Worm (Caenorhabditis elegans) whole organism, L4 larva: ENCODE data around the gene srbc-16.
A peak's percentile ranks its signal among the peaks of the same experiment; 100 is the strongest.

Source experiments
- D1046.2 ChIP-seq: fragments of 200-800 bp; sonication (Bioruptor generic); IDR thresholded peaks from 2 replicates; pipeline ENCODE4 v1.3.6; 2022; ENCODE audit warnings: missing genetic modification characterization, missing compliant biosample characterization
- F10B5.3 ChIP-seq: sonication (generic microtip); optimal IDR thresholded peaks from 2 replicates; lab custom pipeline; 2016; ENCODE audit warnings: mild to moderate bottlenecking, missing genetic modification characterization, missing compliant biosample characterization
- F37D6.2 ChIP-seq: sonication (generic microtip); optimal IDR thresholded peaks from 2 replicates; lab custom pipeline; 2016; ENCODE audit warnings: mild to moderate bottlenecking, missing genetic modification characterization, missing compliant biosample characterization
- F49E8.2 ChIP-seq: sonication (generic microtip); optimal IDR thresholded peaks from 2 replicates; lab custom pipeline; 2016; ENCODE audit warnings: missing compliant biosample characterization, mild to moderate bottlenecking, missing genetic modification characterization, borderline replicate concordance
- T26A8.4 ChIP-seq: fragments of 200-800 bp; sonication (Bioruptor generic); IDR thresholded peaks from 2 replicates; pipeline ENCODE4 v1.3.6; 2022; ENCODE audit warnings: missing genetic modification characterization, missing compliant biosample characterization
- Y75B8A.6 ChIP-seq: fragments of 200-800 bp; sonication (Bioruptor generic); IDR thresholded peaks from 2 replicates; pipeline ENCODE4 v1.3.6; 2022; ENCODE audit warnings: missing genetic modification reagents, missing genetic modification characterization, missing compliant biosample characterization
- ama-1 ChIP-seq: fragments of 150-350 bp; optimal IDR thresholded peaks from 2 replicates; lab custom pipeline; 2014; ENCODE audit warnings: inconsistent platforms, mixed read lengths
- arid-1 ChIP-seq: fragments of 200-800 bp; sonication (Bioruptor generic); conservative IDR thresholded peaks from 2 replicates; pipeline ENCODE4 v1.3.6; 2022; ENCODE audit warnings: missing genetic modification reagents, missing genetic modification characterization, missing compliant biosample characterization
- ceh-20 ChIP-seq: fragments of 200-800 bp; sonication (Bioruptor generic); IDR thresholded peaks from 2 replicates; pipeline ENCODE4 v1.3.6; 2022; ENCODE audit warnings: missing genetic modification reagents, missing genetic modification characterization, missing compliant biosample characterization
- ceh-32 ChIP-seq: sonication (generic microtip); optimal IDR thresholded peaks from 2 replicates; lab custom pipeline; 2016; ENCODE audit warnings: mild to moderate bottlenecking, missing genetic modification characterization, missing compliant biosample characterization; ENCODE audit not compliant: poor library complexity
- ceh-44 ChIP-seq: fragments of 200-800 bp; sonication (Bioruptor generic); IDR thresholded peaks from 2 replicates; pipeline ENCODE4 v1.3.6; 2022; ENCODE audit warnings: missing genetic modification reagents, missing genetic modification characterization, missing compliant biosample characterization
- ceh-62 ChIP-seq: sonication (generic microtip); optimal IDR thresholded peaks from 2 replicates; lab custom pipeline; 2017; ENCODE audit warnings: missing biosample characterization, missing genetic modification characterization
- ces-1 ChIP-seq: fragments of 150-350 bp; sonication (generic microtip); optimal IDR thresholded peaks from 4 replicates; lab custom pipeline; 2014; ENCODE audit warnings: missing biosample characterization, missing genetic modification reagents, missing genetic modification characterization
- cey-2 ChIP-seq: sonication (generic microtip); optimal IDR thresholded peaks from 3 replicates; lab custom pipeline; 2017; ENCODE audit warnings: missing genetic modification characterization, mild to moderate bottlenecking, missing compliant biosample characterization, antibody characterized with exemption, borderline replicate concordance; ENCODE audit not compliant: insufficient read depth
- daf-12 ChIP-seq: fragments of 150-350 bp; optimal IDR thresholded peaks from 2 replicates; lab custom pipeline; 2014; ENCODE audit warnings: missing biosample characterization, missing genetic modification reagents, missing genetic modification characterization
- daf-19 ChIP-seq: fragments of 200-800 bp; sonication (Bioruptor generic); conservative IDR thresholded peaks from 2 replicates; pipeline ENCODE4 v1.3.6; 2022; ENCODE audit warnings: missing genetic modification characterization, missing compliant biosample characterization
- dmd-6 ChIP-seq: fragments of 200-800 bp; sonication (Bioruptor generic); IDR thresholded peaks from 2 replicates; pipeline ENCODE4 v1.3.6; 2022; ENCODE audit warnings: missing genetic modification reagents, missing genetic modification characterization, missing compliant biosample characterization
- dmd-9 ChIP-seq: fragments of 200-800 bp; sonication (Bioruptor generic); IDR thresholded peaks from 2 replicates; pipeline ENCODE4 v1.3.6; 2022; ENCODE audit warnings: missing genetic modification reagents, missing genetic modification characterization, missing compliant biosample characterization
- duxl-1 ChIP-seq: sonication (generic microtip); optimal IDR thresholded peaks from 2 replicates; lab custom pipeline; 2016; ENCODE audit warnings: mild to moderate bottlenecking, missing genetic modification characterization, moderate library complexity, missing compliant biosample characterization; ENCODE audit not compliant: poor library complexity
- fkh-10 ChIP-seq: fragments of 150-350 bp; optimal IDR thresholded peaks from 2 replicates; lab custom pipeline; 2014; ENCODE audit warnings: missing biosample characterization, missing genetic modification reagents, missing genetic modification characterization
- hif-1 ChIP-seq, 2 experiments: sonication (generic microtip); optimal IDR thresholded peaks; 2 replicates each; lab custom pipeline; 2016 to 2017; ENCODE audit warnings: missing compliant biosample characterization in 2 of 2, missing genetic modification characterization in 2 of 2, missing genetic modification reagents in 2 of 2, missing genotype in 2 of 2, mild to moderate bottlenecking in 1 of 2
- hlh-11 ChIP-seq: fragments of 200-800 bp; sonication (Bioruptor generic); optimal IDR thresholded peaks from 2 replicates; lab custom pipeline; 2018; ENCODE audit warnings: mild to moderate bottlenecking, missing genetic modification characterization, missing compliant biosample characterization
- hlh-30 ChIP-seq: sonication (generic microtip); optimal IDR thresholded peaks from 2 replicates; lab custom pipeline; 2017; ENCODE audit warnings: antibody characterized with exemption, mild to moderate bottlenecking, missing genetic modification characterization, missing compliant biosample characterization; ENCODE audit not compliant: insufficient read depth
- hmg-1.1 ChIP-seq: fragments of 200-800 bp; sonication (Bioruptor generic); IDR thresholded peaks from 2 replicates; pipeline ENCODE4 v1.3.6; 2022; ENCODE audit warnings: missing genetic modification reagents, missing genetic modification characterization, missing compliant biosample characterization
- lim-7 ChIP-seq: fragments of 200-800 bp; sonication (Bioruptor generic); IDR thresholded peaks from 2 replicates; pipeline ENCODE4 v1.3.6; 2022; ENCODE audit warnings: missing genetic modification characterization, missing compliant biosample characterization
- lin-38 ChIP-seq: fragments of 200-800 bp; sonication (Bioruptor generic); IDR thresholded peaks from 2 replicates; pipeline ENCODE4 v1.3.6; 2022; ENCODE audit warnings: missing genetic modification reagents, missing genetic modification characterization, missing compliant biosample characterization
- lin-39 ChIP-seq: fragments of 150-350 bp; optimal IDR thresholded peaks from 2 replicates; lab custom pipeline; 2014; ENCODE audit warnings: missing biosample characterization, missing genetic modification reagents, missing genetic modification characterization
- madf-5 ChIP-seq, 2 experiments: fragments of 200-800 bp; sonication (Bioruptor generic); IDR thresholded peaks; 2 replicates each; pipeline ENCODE4 v1.3.6; 2022; ENCODE audit warnings: missing compliant biosample characterization in 2 of 2, missing genetic modification characterization in 2 of 2
- madf-9 ChIP-seq: fragments of 200-800 bp; sonication (Bioruptor generic); conservative IDR thresholded peaks from 2 replicates; pipeline ENCODE4 v1.3.6; 2022; ENCODE audit warnings: missing genetic modification reagents, missing genetic modification characterization, missing compliant biosample characterization
- mxl-2 ChIP-seq: fragments of 200-800 bp; sonication (Bioruptor generic); conservative IDR thresholded peaks from 2 replicates; pipeline ENCODE4 v1.3.6; 2022; ENCODE audit warnings: missing genetic modification reagents, missing genetic modification characterization, missing compliant biosample characterization
- mxl-3 ChIP-seq: fragments of 200-800 bp; sonication (Bioruptor generic); optimal IDR thresholded peaks from 2 replicates; lab custom pipeline; 2018; ENCODE audit warnings: mild to moderate bottlenecking, missing genetic modification characterization, missing compliant biosample characterization
- nhr-237 ChIP-seq: sonication (generic microtip); optimal IDR thresholded peaks from 2 replicates; lab custom pipeline; 2017; ENCODE audit warnings: missing biosample characterization, missing genetic modification characterization
- nhr-28 ChIP-seq: fragments of 150-350 bp; optimal IDR thresholded peaks from 2 replicates; lab custom pipeline; 2014; ENCODE audit warnings: missing biosample characterization, missing genetic modification characterization
- nhr-41 ChIP-seq: fragments of 200-800 bp; sonication (Bioruptor generic); IDR thresholded peaks from 2 replicates; pipeline ENCODE4 v1.3.6; 2022; ENCODE audit warnings: missing genetic modification reagents, missing genetic modification characterization, missing compliant biosample characterization
- nhr-48 ChIP-seq: sonication (generic microtip); optimal IDR thresholded peaks from 2 replicates; lab custom pipeline; 2016; ENCODE audit warnings: mild to moderate bottlenecking, missing genetic modification characterization, missing compliant biosample characterization
- nhr-76 ChIP-seq: fragments of 150-350 bp; optimal IDR thresholded peaks from 2 replicates; lab custom pipeline; 2014; ENCODE audit warnings: missing biosample characterization, missing genetic modification characterization
- nhr-77 ChIP-seq: fragments of 150-350 bp; optimal IDR thresholded peaks from 2 replicates; lab custom pipeline; 2014; ENCODE audit warnings: missing biosample characterization, missing genetic modification characterization
- pha-4 ChIP-seq, 2 experiments: fragments of 150-350 bp in 1 of 2; fragments of 200-800 bp in 1 of 2; sonication (Bioruptor generic) in 1 of 2; IDR thresholded peaks in 1 of 2; optimal IDR thresholded peaks in 1 of 2; 2 replicates each; pipeline versions ENCODE4 v1.3.6 to Lab custom; 2014 to 2022; ENCODE audit warnings: missing genetic modification characterization in 2 of 2, missing genetic modification reagents in 2 of 2, missing biosample characterization in 1 of 2, missing compliant biosample characterization in 1 of 2
- php-3 ChIP-seq: fragments of 200-800 bp; sonication (Bioruptor generic); IDR thresholded peaks from 2 replicates; pipeline ENCODE4 v1.3.6; 2022; ENCODE audit warnings: missing genetic modification reagents, missing genetic modification characterization, missing compliant biosample characterization
- pqm-1 ChIP-seq: sonication (generic microtip); optimal IDR thresholded peaks from 2 replicates; lab custom pipeline; 2017; ENCODE audit warnings: missing biosample characterization, missing genetic modification characterization
- saeg-2 ChIP-seq: fragments of 200-800 bp; sonication (Bioruptor generic); IDR thresholded peaks from 2 replicates; pipeline ENCODE4 v1.3.6; 2022; ENCODE audit warnings: missing genetic modification reagents, missing genetic modification characterization, missing compliant biosample characterization
- sdz-12 ChIP-seq: fragments of 200-800 bp; sonication (Bioruptor generic); optimal IDR thresholded peaks from 2 replicates; lab custom pipeline; 2018; ENCODE audit warnings: mild to moderate bottlenecking, missing genetic modification characterization, missing compliant biosample characterization
- skn-1 ChIP-seq: fragments of 150-350 bp; optimal IDR thresholded peaks from 2 replicates; lab custom pipeline; 2014; ENCODE audit warnings: missing biosample characterization, missing genetic modification characterization
- spr-1 ChIP-seq: sonication (generic microtip); optimal IDR thresholded peaks from 2 replicates; lab custom pipeline; 2016; ENCODE audit warnings: mild to moderate bottlenecking, missing genetic modification characterization, missing compliant biosample characterization
- tag-97 ChIP-seq: fragments of 200-800 bp; sonication (Bioruptor generic); IDR thresholded peaks from 2 replicates; pipeline ENCODE4 v1.3.6; 2022; ENCODE audit warnings: missing genetic modification characterization, missing compliant biosample characterization
- unc-39 ChIP-seq: sonication (generic microtip); optimal IDR thresholded peaks from 2 replicates; lab custom pipeline; 2017; ENCODE audit warnings: missing biosample characterization, missing genetic modification characterization
- unc-62 ChIP-seq, 3 experiments: fragments of 150-350 bp in 1 of 3; sonication (generic microtip); optimal IDR thresholded peaks in 2 of 3; peaks in 1 of 3; 1 replicate in 1 of 3; 2 replicates in 2 of 3; lab custom pipeline; 2014 to 2017; ENCODE audit warnings: missing biosample characterization in 3 of 3, missing genetic modification characterization in 3 of 3, missing genetic modification reagents in 3 of 3, missing genotype in 1 of 3
- vab-7 ChIP-seq: fragments of 200-800 bp; sonication (Bioruptor generic); IDR thresholded peaks from 2 replicates; pipeline ENCODE4 v1.3.6; 2022; ENCODE audit warnings: missing genetic modification reagents, missing genetic modification characterization, missing compliant biosample characterization
- zfp-3 ChIP-seq: fragments of 200-800 bp; sonication (Bioruptor generic); conservative IDR thresholded peaks from 2 replicates; pipeline ENCODE4 v1.3.6; 2022; ENCODE audit warnings: missing genetic modification reagents, missing genetic modification characterization, missing compliant biosample characterization
- ztf-7 ChIP-seq: fragments of 150-350 bp; optimal IDR thresholded peaks from 2 replicates; lab custom pipeline; 2014; ENCODE audit warnings: missing biosample characterization, missing genetic modification characterization

The srbc-16 gene

DNA sequence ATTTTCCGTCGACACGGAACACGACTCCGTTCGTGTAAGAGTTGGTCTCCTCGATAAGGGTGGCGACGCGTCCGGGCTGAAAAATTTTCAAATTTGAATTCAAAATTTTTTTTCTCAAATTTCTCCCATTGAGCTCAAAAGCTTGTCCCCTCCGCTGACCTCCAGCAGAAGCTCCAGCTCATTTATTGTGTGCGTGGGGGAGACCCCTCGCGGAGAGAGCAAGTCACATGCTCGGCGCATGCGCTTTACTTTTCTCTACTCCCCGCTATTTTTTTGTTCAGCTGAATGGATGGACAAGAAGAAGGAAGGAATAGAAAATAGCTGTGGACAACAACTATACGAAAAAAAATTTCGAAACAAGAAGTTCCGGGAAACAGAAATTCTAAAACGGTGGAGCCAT lies 48.3 kb upstream of the srbc-16 start (continued):
- TF ChIP-seq unc-62 (GFP tag; optimal IDR thresholded peaks at IDR 0.05 in 1 of 2; lab: Kevin White, UChicago) (no peak), unc-62 (tag; optimal IDR thresholded peaks at IDR 0.05; lab: Kevin White, UChicago) (no peak), skn-1 (tag; lab: Kevin White, UChicago) (no peak), madf-9 (GFP tag; lab: Robert Waterston, UW) (no peak), nhr-77 (tag; lab: Kevin White, UChicago) (peak; percentile 1), pha-4 (GFP tag; IDR thresholded peaks at IDR 0.05; lab: Robert Waterston, UW) (no peak), pha-4 (tag; optimal IDR thresholded peaks at IDR 0.05; lab: Kevin White, UChicago) (no peak), nhr-237 (tag; lab: Kevin White, UChicago) (no peak), hlh-11 (tag; lab: Kevin White, UChicago) (peak; percentile 83), ceh-20 (GFP tag; lab: Robert Waterston, UW) (peak; percentile 31; the same call in 1 of the 2 replicates), T26A8.4 (GFP tag; lab: Robert Waterston, UW) (no peak), dmd-9 (GFP tag; lab: Robert Waterston, UW) (no peak), ces-1 (GFP tag; lab: Kevin White, UChicago) (peak; percentile 2), ceh-62 (tag; lab: Kevin White, UChicago) (no peak), fkh-10 (GFP tag; lab: Kevin White, UChicago) (peak; percentile 74), nhr-28 (tag; lab: Kevin White, UChicago) (peak; percentile 1), cey-2 (tag; lab: Kevin White, UChicago) (no peak), daf-12 (tag; lab: Kevin White, UChicago) (no peak), zfp-3 (no peak), pqm-1 (tag; lab: Kevin White, UChicago) (no peak), lin-38 (GFP tag; lab: Robert Waterston, UW) (peak; percentile 33), hlh-30 (tag; lab: Kevin White, UChicago) (peak; percentile 96), nhr-48 (tag; lab: Kevin White, UChicago) (peak; percentile 8), D1046.2 (no peak), daf-19 (GFP tag; lab: Robert Waterston, UW) (no peak), ama-1 (lab: Kevin White, UChicago) (no peak), vab-7 (GFP tag; lab: Robert Waterston, UW) (no peak), dmd-6 (GFP tag; lab: Robert Waterston, UW) (peak; percentile 73), nhr-76 (tag; lab: Kevin White, UChicago) (no peak), F10B5.3 (tag; lab: Kevin White, UChicago) (no peak), F49E8.2 (tag; lab: Kevin White, UChicago) (no peak), sdz-12 (GFP tag; lab: Kevin White, UChicago) (no peak), hmg-1.1 (GFP tag; lab: Robert Waterston, UW) (peak; percentile 68), ztf-7 (no peak), unc-39 (no peak), php-3 (GFP tag; lab: Robert Waterston, UW) (no peak), spr-1 (no peak), mxl-3 (GFP tag; lab: Kevin White, UChicago) (peak; percentile 11), ceh-44 (GFP tag; lab: Robert Waterston, UW) (no peak), mxl-2 (GFP tag; lab: Robert Waterston, UW) (peak; percentile 97), hif-1 (tag; optimal IDR thresholded peaks at IDR 0.05; lab: Kevin White, UChicago) (peak in 1 of 2 experiments; percentile 76), arid-1 (GFP tag; lab: Robert Waterston, UW) (0 out of 2 replicates have a peak, but pooled peaks have one; percentile 37), ceh-32 (tag; lab: Kevin White, UChicago) (no peak), madf-5 (GFP tag; IDR thresholded peaks at IDR 0.05; lab: Robert Waterston, UW) (no peak), tag-97 (GFP tag; lab: Robert Waterston, UW) (no peak), lim-7 (GFP tag; lab: Robert Waterston, UW) (no peak), lin-39 (tag; lab: Kevin White, UChicago) (no peak), duxl-1 (tag; lab: Kevin White, UChicago) (no peak), Y75B8A.6 (no peak), F37D6.2 (peak; percentile 63), nhr-41 (GFP tag; lab: Robert Waterston, UW) (no peak), saeg-2 (GFP tag; lab: Robert Waterston, UW) (no peak)
